Fruit fly (Drosophila melanogaster) whole organism, embryonic: Measurements from ENCODE around the gene CG45066.
A peak's percentile ranks its signal among the peaks of the same experiment; 100 is the strongest.

Experiments
- Abd-B ChIP-seq: fragments of 200-800 bp; sonication (Bioruptor generic); optimal IDR thresholded peaks from 2 replicates; lab custom pipeline; 2018; ENCODE audit warnings: missing biosample characterization, mild to moderate bottlenecking, missing genetic modification characterization, moderate library complexity
- CG10321 ChIP-seq: fragments of 200-800 bp; sonication (Bioruptor generic); IDR thresholded peaks from 2 replicates; pipeline ENCODE4 v1.3.6; 2022; ENCODE audit warnings: missing biosample characterization, missing genetic modification characterization
- CG12236 ChIP-seq: fragments of 200-800 bp; sonication (Bioruptor generic); optimal IDR thresholded peaks from 2 replicates; lab custom pipeline; 2016; ENCODE audit warnings: missing biosample characterization, missing genetic modification characterization
- CG12391 ChIP-seq: fragments of 200-800 bp; sonication (Bioruptor generic); optimal IDR thresholded peaks from 3 replicates; lab custom pipeline; 2018; ENCODE audit warnings: missing biosample characterization, mild to moderate bottlenecking, missing genetic modification characterization, moderate library complexity
- CG13624 ChIP-seq: fragments of 200-800 bp; sonication (Bioruptor generic); optimal IDR thresholded peaks from 2 replicates; lab custom pipeline; 2016; ENCODE audit warnings: missing biosample characterization, missing genetic modification characterization
- CG15479 ChIP-seq: fragments of 200-800 bp; sonication (Bioruptor generic); optimal IDR thresholded peaks from 3 replicates; lab custom pipeline; 2019; ENCODE audit warnings: missing biosample characterization, mild to moderate bottlenecking, missing genetic modification characterization, moderate library complexity
- CG15696 ChIP-seq: fragments of 200-800 bp; sonication (Bioruptor generic); optimal IDR thresholded peaks from 2 replicates; lab custom pipeline; 2019; ENCODE audit warnings: missing biosample characterization, mild to moderate bottlenecking, missing genetic modification characterization, moderate library complexity
- CG16815 ChIP-seq: fragments of 200-800 bp; sonication (Bioruptor generic); optimal IDR thresholded peaks from 3 replicates; lab custom pipeline; 2017; ENCODE audit warnings: missing biosample characterization, mild to moderate bottlenecking, missing genetic modification characterization
- CG16863 ChIP-seq: fragments of 200-800 bp; sonication (Bioruptor generic); optimal IDR thresholded peaks from 3 replicates; lab custom pipeline; 2016; ENCODE audit warnings: missing biosample characterization, missing genetic modification characterization
- CG17361 ChIP-seq: fragments of 200-800 bp; sonication (Bioruptor generic); IDR thresholded peaks from 3 replicates; pipeline ENCODE4 v1.3.6; 2022; ENCODE audit warnings: missing biosample characterization, missing genetic modification characterization
- CG18011 ChIP-seq: fragments of 200-800 bp; sonication (Bioruptor generic); optimal IDR thresholded peaks from 2 replicates; lab custom pipeline; 2017; ENCODE audit warnings: missing biosample characterization, missing genetic modification characterization, mild to moderate bottlenecking, moderate library complexity, missing genotype
- CG1832 ChIP-seq: fragments of 200-800 bp; sonication (Bioruptor generic); optimal IDR thresholded peaks from 2 replicates; lab custom pipeline; 2017; ENCODE audit warnings: missing biosample characterization, mild to moderate bottlenecking, missing genetic modification characterization, inconsistent platforms
- CG2116 ChIP-seq: fragments of 200-800 bp; sonication (Bioruptor generic); optimal IDR thresholded peaks from 3 replicates; lab custom pipeline; 2018; ENCODE audit warnings: missing biosample characterization, mild to moderate bottlenecking, missing genetic modification characterization
- CG2889 ChIP-seq: fragments of 200-800 bp; sonication (Bioruptor generic); IDR thresholded peaks from 3 replicates; pipeline ENCODE4 v1.3.6; 2022; ENCODE audit warnings: missing biosample characterization, missing genetic modification characterization
- CG6683 ChIP-seq: fragments of 200-800 bp; sonication (Bioruptor generic); optimal IDR thresholded peaks from 2 replicates; lab custom pipeline; 2017; ENCODE audit warnings: missing biosample characterization, mild to moderate bottlenecking, missing genetic modification characterization, missing genetic modification reagents
- CG7745 ChIP-seq: fragments of 200-800 bp; sonication (Bioruptor generic); optimal IDR thresholded peaks from 2 replicates; lab custom pipeline; 2018; ENCODE audit warnings: missing biosample characterization, mild to moderate bottlenecking, missing genetic modification characterization, moderate library complexity
- CG7963 ChIP-seq: fragments of 200-800 bp; sonication (Bioruptor generic); IDR thresholded peaks from 3 replicates; pipeline ENCODE4 v1.3.6; 2022; ENCODE audit warnings: missing biosample characterization, missing genetic modification characterization; ENCODE audit not compliant: partially characterized antibody
- CG7987 ChIP-seq: fragments of 200-800 bp; sonication (Bioruptor generic); optimal IDR thresholded peaks from 2 replicates; lab custom pipeline; 2018; ENCODE audit warnings: missing biosample characterization, mild to moderate bottlenecking, missing genetic modification characterization, moderate library complexity
- Drgx ChIP-seq: fragments of 200-800 bp; sonication (Bioruptor generic); IDR thresholded peaks from 2 replicates; pipeline ENCODE4 v1.3.6; 2022; ENCODE audit warnings: missing biosample characterization, missing genetic modification characterization
- GATAe ChIP-seq: fragments of 200-800 bp; sonication (Bioruptor generic); conservative IDR thresholded peaks from 2 replicates; pipeline ENCODE4 v1.3.6; 2022; ENCODE audit warnings: missing biosample characterization, missing genetic modification characterization
- HLH3B ChIP-seq: fragments of 200-800 bp; sonication (Bioruptor generic); IDR thresholded peaks from 2 replicates; pipeline ENCODE4 v1.3.6; 2022; ENCODE audit warnings: missing biosample characterization, missing genetic modification characterization
- Mad ChIP-seq: fragments of 200-800 bp; sonication (Bioruptor generic); optimal IDR thresholded peaks from 2 replicates; lab custom pipeline; 2016; ENCODE audit warnings: missing biosample characterization, missing genetic modification characterization
- Myb ChIP-seq: fragments of 200-800 bp; sonication (Bioruptor generic); optimal IDR thresholded peaks from 2 replicates; lab custom pipeline; 2016; ENCODE audit warnings: missing biosample characterization, missing genetic modification characterization
- Nf-YA ChIP-seq: fragments of 200-800 bp; sonication (Bioruptor generic); IDR thresholded peaks from 2 replicates; pipeline ENCODE4 v1.3.6; 2022; ENCODE audit warnings: missing biosample characterization, missing genetic modification characterization
- Ravus ChIP-seq: fragments of 200-800 bp; sonication (Bioruptor generic); IDR thresholded peaks from 2 replicates; pipeline ENCODE4 v1.3.6; 2022; ENCODE audit warnings: missing biosample characterization, missing genetic modification characterization
- Six4 ChIP-seq: fragments of 200-800 bp; sonication (Bioruptor generic); optimal IDR thresholded peaks from 2 replicates; lab custom pipeline; 2016; ENCODE audit warnings: missing biosample characterization, missing genetic modification characterization
- Sox100B ChIP-seq: fragments of 200-800 bp; sonication (Bioruptor generic); optimal IDR thresholded peaks from 3 replicates; lab custom pipeline; 2018; ENCODE audit warnings: missing biosample characterization, mild to moderate bottlenecking, missing genetic modification characterization
- Xbp1 ChIP-seq: fragments of 200-800 bp; sonication (Bioruptor generic); optimal IDR thresholded peaks from 3 replicates; lab custom pipeline; 2016; ENCODE audit warnings: missing biosample characterization, mild to moderate bottlenecking, missing genetic modification characterization
- ato ChIP-seq: fragments of 200-800 bp; sonication (Bioruptor generic); IDR thresholded peaks from 2 replicates; pipeline ENCODE4 v1.3.6; 2022; ENCODE audit warnings: missing biosample characterization, missing genetic modification characterization; ENCODE audit not compliant: partially characterized antibody
- bsh ChIP-seq, 2 experiments: fragments of 200-800 bp; sonication (Bioruptor generic); optimal IDR thresholded peaks; 2 replicates each; lab custom pipeline; 2017 to 2018; ENCODE audit warnings: mild to moderate bottlenecking in 2 of 2, missing biosample characterization in 2 of 2, missing genetic modification characterization in 2 of 2, moderate library complexity in 1 of 2
- cato ChIP-seq: fragments of 200-800 bp; sonication (Bioruptor generic); optimal IDR thresholded peaks from 2 replicates; lab custom pipeline; 2016; ENCODE audit warnings: missing biosample characterization, missing genetic modification characterization, borderline replicate concordance
- ems ChIP-seq: fragments of 200-800 bp; sonication (Bioruptor generic); optimal IDR thresholded peaks from 3 replicates; lab custom pipeline; 2016; ENCODE audit warnings: missing biosample characterization, missing genetic modification characterization
- fd96Cb ChIP-seq: fragments of 200-800 bp; sonication (Bioruptor generic); optimal IDR thresholded peaks from 2 replicates; lab custom pipeline; 2018; ENCODE audit warnings: missing biosample characterization, mild to moderate bottlenecking, missing genetic modification characterization, moderate library complexity
- fu2 ChIP-seq: fragments of 200-800 bp; sonication (Bioruptor generic); optimal IDR thresholded peaks from 2 replicates; lab custom pipeline; 2016; ENCODE audit warnings: missing biosample characterization, missing genetic modification characterization
- gt ChIP-seq: fragments of 200-800 bp; sonication (Bioruptor generic); IDR thresholded peaks from 2 replicates; pipeline ENCODE4 v1.3.6; 2022; ENCODE audit warnings: missing biosample characterization, missing genetic modification characterization
- her ChIP-seq: fragments of 200-800 bp; sonication (Bioruptor generic); optimal IDR thresholded peaks from 2 replicates; lab custom pipeline; 2016; ENCODE audit warnings: missing biosample characterization, missing genetic modification characterization
- kni ChIP-seq: fragments of 200-800 bp; sonication (Bioruptor generic); optimal IDR thresholded peaks from 3 replicates; lab custom pipeline; 2017; ENCODE audit warnings: mild to moderate bottlenecking, missing biosample characterization, missing genetic modification reagents, missing genetic modification characterization
- lab ChIP-seq: fragments of 200-800 bp; sonication (Bioruptor generic); optimal IDR thresholded peaks from 3 replicates; lab custom pipeline; 2017; ENCODE audit warnings: missing biosample characterization, missing genetic modification characterization, mild to moderate bottlenecking, moderate library complexity, missing genetic modification reagents
- mirr ChIP-seq: fragments of 200-800 bp; sonication (Bioruptor generic); optimal IDR thresholded peaks from 3 replicates; lab custom pipeline; 2018; ENCODE audit warnings: missing biosample characterization, mild to moderate bottlenecking, missing genetic modification characterization
- nerfin-1 ChIP-seq: fragments of 200-800 bp; sonication (Bioruptor generic); optimal IDR thresholded peaks from 3 replicates; lab custom pipeline; 2019; ENCODE audit warnings: missing biosample characterization, mild to moderate bottlenecking, missing genetic modification characterization, moderate library complexity
- p53 ChIP-seq: fragments of 200-800 bp; sonication (Bioruptor generic); optimal IDR thresholded peaks from 2 replicates; lab custom pipeline; 2016; ENCODE audit warnings: missing biosample characterization, missing genetic modification characterization
- pfk ChIP-seq: fragments of 200-800 bp; sonication (Bioruptor generic); optimal IDR thresholded peaks from 2 replicates; lab custom pipeline; 2018; ENCODE audit warnings: missing biosample characterization, mild to moderate bottlenecking, missing genetic modification characterization, moderate library complexity
- pho ChIP-seq: fragments of 200-800 bp; sonication (Bioruptor generic); optimal IDR thresholded peaks from 2 replicates; lab custom pipeline; 2016; ENCODE audit warnings: missing biosample characterization, missing genetic modification characterization
- sim ChIP-seq: fragments of 200-800 bp; sonication (Bioruptor generic); IDR thresholded peaks from 2 replicates; pipeline ENCODE4 v1.3.6; 2022; ENCODE audit warnings: missing biosample characterization, missing genetic modification characterization
- tap ChIP-seq: fragments of 200-800 bp; optimal IDR thresholded peaks from 3 replicates; lab custom pipeline; 2019; ENCODE audit warnings: missing biosample characterization, mild to moderate bottlenecking, missing genetic modification characterization, moderate library complexity
- unc-4 ChIP-seq: fragments of 200-800 bp; sonication (Bioruptor generic); IDR thresholded peaks from 2 replicates; pipeline ENCODE4 v1.3.6; 2022; ENCODE audit warnings: missing biosample characterization, missing genetic modification characterization; ENCODE audit not compliant: partially characterized antibody
- unpg ChIP-seq: fragments of 200-800 bp; sonication (Bioruptor generic); optimal IDR thresholded peaks from 3 replicates; lab custom pipeline; 2018; ENCODE audit warnings: missing biosample characterization, mild to moderate bottlenecking, missing genetic modification characterization, moderate library complexity
- usp ChIP-seq: fragments of >200 bp; optimal IDR thresholded peaks from 2 replicates; lab custom pipeline; 2017; ENCODE audit warnings: missing biosample characterization, missing genetic modification characterization
- wek ChIP-seq: fragments of 200-800 bp; sonication (Bioruptor generic); optimal IDR thresholded peaks from 3 replicates; lab custom pipeline; 2018; ENCODE audit warnings: missing biosample characterization, mild to moderate bottlenecking, missing genetic modification characterization, moderate library complexity

CG45066 gene

dm6 chr3L:3078398-3079155, 32.5 kb downstream of the CG45066 start (continued):
- TF ChIP-seq CG1832 (GFP tag; lab: Kevin White, UChicago) (no peak), p53 (no peak), CG17361 (peak; percentile 74), unc-4 (no peak), CG13624 (no peak), tap (tag; lab: Kevin White, UChicago) (peak; percentile 8), cato (GFP tag; lab: Kevin White, UChicago) (no peak), unpg (GFP tag; lab: Kevin White, UChicago) (peak; percentile 7), pfk (peak; percentile 21), Ravus (no peak), Nf-YA (GFP tag; lab: Robert Waterston, UW) (no peak), Sox100B (GFP tag; lab: Kevin White, UChicago) (peak; percentile 52), CG16815 (no peak), CG6683 (GFP tag; lab: Kevin White, UChicago) (peak; percentile 47), Mad (GFP tag; lab: Kevin White, UChicago) (no peak), wek (GFP tag; lab: Kevin White, UChicago) (peak; percentile 80), CG12236 (no peak), CG10321 (GFP tag; lab: Robert Waterston, UW) (peak; percentile 38; the same call in 1 of the 2 replicates), bsh (GFP tag; optimal IDR thresholded peaks at IDR 0.05; lab: Kevin White, UChicago) (peak in 1 of 2 experiments; percentile 14), ems (GFP tag; lab: Kevin White, UChicago) (no peak), gt (GFP tag; lab: Robert Waterston, UW) (no peak), HLH3B (GFP tag; lab: Robert Waterston, UW) (peak; percentile 4; the same call in 1 of the 2 replicates), fu2 (peak; percentile 21), CG7745 (tag; lab: Kevin White, UChicago) (no peak), her (GFP tag; lab: Kevin White, UChicago) (no peak), Six4 (GFP tag; lab: Kevin White, UChicago) (peak; percentile 20), mirr (peak; percentile 89), CG15696 (tag; lab: Kevin White, UChicago) (no peak), GATAe (GFP tag; lab: Robert Waterston, UW) (no peak), kni (GFP tag; lab: Kevin White, UChicago) (peak; percentile 39), CG2889 (no peak), CG18011 (GFP tag; lab: Kevin White, UChicago) (no peak), CG7963 (GFP tag; lab: Robert Waterston, UW) (no peak), sim (no peak), fd96Cb (tag; lab: Kevin White, UChicago) (peak; percentile 48), ato (GFP tag; lab: Robert Waterston, UW) (no peak), nerfin-1 (tag; lab: Kevin White, UChicago) (no peak), CG15479 (no peak), pho (GFP tag; lab: Kevin White, UChicago) (no peak), Abd-B (GFP tag; lab: Kevin White, UChicago) (peak; percentile 7), Myb (GFP tag; lab: Kevin White, UChicago) (no peak), Xbp1 (peak; percentile 27), CG16863 (no peak), CG7987 (GFP tag; lab: Kevin White, UChicago) (peak; percentile 79), Drgx (GFP tag; lab: Robert Waterston, UW) (no peak), usp (GFP tag; lab: Kevin White, UChicago) (no peak), lab (GFP tag; lab: Kevin White, UChicago) (peak; percentile 78), CG2116 (GFP tag; lab: Kevin White, UChicago) (no peak), CG12391 (tag; lab: Kevin White, UChicago) (peak; percentile 45)
